Fruit fly (Drosophila melanogaster) whole organism, embryonic: ENCODE results near the gene Trl.

ENCODE experiments used
- B-H2 ChIP-seq: fragments of 200-800 bp; sonication (Bioruptor generic); optimal IDR thresholded peaks from 2 replicates; lab custom pipeline; 2018; ENCODE audit warnings: missing biosample characterization, mild to moderate bottlenecking, missing genetic modification characterization
- CG10209 ChIP-seq: fragments of 200-800 bp; sonication (Bioruptor generic); optimal IDR thresholded peaks from 3 replicates; lab custom pipeline; 2017; ENCODE audit warnings: missing biosample characterization, mild to moderate bottlenecking, missing genetic modification characterization, missing genetic modification reagents
- CG10274 ChIP-seq: fragments of 200-800 bp; sonication (Bioruptor generic); optimal IDR thresholded peaks from 3 replicates; lab custom pipeline; 2017; ENCODE audit warnings: missing biosample characterization, mild to moderate bottlenecking, missing genetic modification characterization
- CG11504 ChIP-seq: fragments of 200-800 bp; sonication (Bioruptor generic); optimal IDR thresholded peaks from 3 replicates; lab custom pipeline; 2019; ENCODE audit warnings: missing biosample characterization, mild to moderate bottlenecking, missing genetic modification characterization, moderate library complexity
- CG11560 ChIP-seq: fragments of 200-800 bp; sonication (Bioruptor generic); IDR thresholded peaks from 3 replicates; pipeline ENCODE4 v1.3.6; 2022; ENCODE audit warnings: missing biosample characterization, missing genetic modification characterization
- CG13296 ChIP-seq: fragments of 200-800 bp; sonication (Bioruptor generic); optimal IDR thresholded peaks from 3 replicates; lab custom pipeline; 2018; ENCODE audit warnings: missing biosample characterization, mild to moderate bottlenecking, missing genetic modification characterization
- CG13624 ChIP-seq: fragments of 200-800 bp; sonication (Bioruptor generic); optimal IDR thresholded peaks from 2 replicates; lab custom pipeline; 2016; ENCODE audit warnings: missing biosample characterization, missing genetic modification characterization
- CG15514 ChIP-seq: fragments of 200-800 bp; sonication (Bioruptor generic); optimal IDR thresholded peaks from 3 replicates; lab custom pipeline; 2017; ENCODE audit warnings: missing biosample characterization, missing genetic modification characterization, mild to moderate bottlenecking, moderate library complexity, missing genetic modification reagents
- CG1647 ChIP-seq: fragments of 200-800 bp; sonication (Bioruptor generic); optimal IDR thresholded peaks from 3 replicates; lab custom pipeline; 2016; ENCODE audit warnings: missing biosample characterization, missing genetic modification characterization
- CG16863 ChIP-seq: fragments of 200-800 bp; sonication (Bioruptor generic); optimal IDR thresholded peaks from 3 replicates; lab custom pipeline; 2016; ENCODE audit warnings: missing biosample characterization, missing genetic modification characterization
- CG32532 ChIP-seq: fragments of 200-800 bp; sonication (Bioruptor generic); IDR thresholded peaks from 2 replicates; pipeline ENCODE4 v1.3.6; 2022; ENCODE audit warnings: missing biosample characterization, missing genetic modification characterization
- CG3281 ChIP-seq: fragments of 200-800 bp; sonication (Bioruptor generic); optimal IDR thresholded peaks from 3 replicates; lab custom pipeline; 2017; ENCODE audit warnings: missing biosample characterization, mild to moderate bottlenecking, missing genetic modification characterization
- CG34224 ChIP-seq: fragments of 200-800 bp; sonication (Bioruptor generic); IDR thresholded peaks from 3 replicates; pipeline ENCODE4 v1.3.6; 2022; ENCODE audit warnings: missing biosample characterization, missing genetic modification characterization; ENCODE audit not compliant: partially characterized antibody
- CG3838 ChIP-seq: fragments of 200-800 bp; sonication (Bioruptor generic); optimal IDR thresholded peaks from 3 replicates; lab custom pipeline; 2016; ENCODE audit warnings: missing biosample characterization, missing genetic modification characterization
- CG4424 ChIP-seq: fragments of 200-800 bp; sonication (Bioruptor generic); optimal IDR thresholded peaks from 3 replicates; lab custom pipeline; 2016; ENCODE audit warnings: missing biosample characterization, missing genetic modification characterization
- CG4617 ChIP-seq: fragments of 200-800 bp; sonication (Bioruptor generic); optimal IDR thresholded peaks from 3 replicates; lab custom pipeline; 2016; ENCODE audit warnings: missing biosample characterization, missing genetic modification characterization, borderline replicate concordance
- CG4730 ChIP-seq: fragments of 200-800 bp; sonication (Bioruptor generic); IDR thresholded peaks from 2 replicates; pipeline ENCODE4 v1.3.6; 2022; ENCODE audit warnings: missing biosample characterization, missing genetic modification characterization
- CG6791 ChIP-seq: fragments of 200-800 bp; sonication (Bioruptor generic); IDR thresholded peaks from 3 replicates; pipeline ENCODE4 v1.3.6; 2022; ENCODE audit warnings: missing biosample characterization, missing genetic modification characterization; ENCODE audit not compliant: partially characterized antibody
- CG6854 ChIP-seq: fragments of 200-800 bp; sonication (Bioruptor generic); optimal IDR thresholded peaks from 3 replicates; lab custom pipeline; 2017; ENCODE audit warnings: missing biosample characterization, mild to moderate bottlenecking, missing genetic modification characterization
- CG7271 ChIP-seq: fragments of 200-800 bp; sonication (Bioruptor generic); optimal IDR thresholded peaks from 2 replicates; lab custom pipeline; 2018; ENCODE audit warnings: missing biosample characterization, mild to moderate bottlenecking, missing genetic modification characterization, moderate library complexity
- CG9876 ChIP-seq: fragments of 200-800 bp; sonication (Bioruptor generic); optimal IDR thresholded peaks from 2 replicates; lab custom pipeline; 2016; ENCODE audit warnings: missing biosample characterization, missing genetic modification characterization
- CTCF ChIP-seq: fragments of 200-800 bp; sonication (Bioruptor generic); optimal IDR thresholded peaks from 2 replicates; lab custom pipeline; 2017; ENCODE audit warnings: missing biosample characterization, mild to moderate bottlenecking, missing genetic modification characterization, moderate library complexity
- CoRest ChIP-seq: fragments of 200-800 bp; sonication (Bioruptor generic); optimal IDR thresholded peaks from 3 replicates; lab custom pipeline; 2018; ENCODE audit warnings: missing biosample characterization, mild to moderate bottlenecking, missing genetic modification characterization, moderate library complexity
- Dad ChIP-seq: fragments of 200-800 bp; sonication (Bioruptor generic); optimal IDR thresholded peaks from 3 replicates; lab custom pipeline; 2016; ENCODE audit warnings: missing biosample characterization, missing genetic modification characterization
- Fer1 ChIP-seq: fragments of 200-800 bp; sonication (Bioruptor generic); optimal IDR thresholded peaks from 2 replicates; lab custom pipeline; 2017; ENCODE audit warnings: missing biosample characterization, mild to moderate bottlenecking, missing genetic modification characterization
- Gug ChIP-seq: fragments of 200-800 bp; sonication (Bioruptor generic); IDR thresholded peaks from 4 replicates; pipeline ENCODE4 v1.3.6; 2022; ENCODE audit warnings: missing biosample characterization, missing genetic modification characterization
- HLH3B ChIP-seq: fragments of 200-800 bp; sonication (Bioruptor generic); IDR thresholded peaks from 2 replicates; pipeline ENCODE4 v1.3.6; 2022; ENCODE audit warnings: missing biosample characterization, missing genetic modification characterization
- Kr ChIP-seq: fragments of 200-800 bp; sonication (Bioruptor generic); optimal IDR thresholded peaks from 2 replicates; lab custom pipeline; 2017; ENCODE audit warnings: missing biosample characterization, mild to moderate bottlenecking, missing genetic modification characterization
- MBD-R2 ChIP-seq: fragments of 200-800 bp; sonication (Bioruptor generic); IDR thresholded peaks from 2 replicates; pipeline ENCODE4 v1.3.6; 2022; ENCODE audit warnings: missing biosample characterization, missing genetic modification characterization
- Mad ChIP-seq: fragments of 200-800 bp; sonication (Bioruptor generic); optimal IDR thresholded peaks from 2 replicates; lab custom pipeline; 2016; ENCODE audit warnings: missing biosample characterization, missing genetic modification characterization
- Optix ChIP-seq: fragments of 200-800 bp; sonication (Bioruptor generic); IDR thresholded peaks from 3 replicates; pipeline ENCODE4 v1.3.6; 2022; ENCODE audit warnings: missing biosample characterization, missing genetic modification characterization
- Tbp ChIP-seq: fragments of >200 bp; optimal IDR thresholded peaks from 2 replicates; lab custom pipeline; 2018; ENCODE audit warnings: missing biosample characterization, missing genetic modification characterization
- Trl ChIP-seq, 3 experiments: fragments of >200 bp in 2 of 3; fragments of 200-800 bp in 1 of 3; sonication (Bioruptor generic) in 1 of 3; optimal IDR thresholded peaks; 2 replicates in 1 of 3; 3 replicates in 2 of 3; lab custom pipeline; 2016 to 2017; ENCODE audit warnings: missing biosample characterization in 1 of 3, missing genetic modification characterization in 1 of 3
- bigmax ChIP-seq: fragments of 200-800 bp; sonication (Bioruptor generic); optimal IDR thresholded peaks from 2 replicates; lab custom pipeline; 2018; ENCODE audit warnings: missing biosample characterization, mild to moderate bottlenecking, missing genetic modification characterization
- cad ChIP-seq: fragments of >200 bp; optimal IDR thresholded peaks from 2 replicates; lab custom pipeline; 2017; ENCODE audit warnings: missing biosample characterization, missing genetic modification characterization
- crc ChIP-seq: fragments of 200-800 bp; sonication (Bioruptor generic); optimal IDR thresholded peaks from 2 replicates; lab custom pipeline; 2016; ENCODE audit warnings: missing biosample characterization, missing genetic modification characterization
- da ChIP-seq: fragments of 200-800 bp; sonication (Bioruptor generic); optimal IDR thresholded peaks from 2 replicates; lab custom pipeline; 2016; ENCODE audit warnings: missing biosample characterization, missing genetic modification characterization
- disco-r ChIP-seq: fragments of 200-800 bp; sonication (Bioruptor generic); optimal IDR thresholded peaks from 2 replicates; lab custom pipeline; 2016; ENCODE audit warnings: missing biosample characterization, missing genetic modification characterization
- en ChIP-seq: fragments of 200-800 bp; sonication (Bioruptor generic); optimal IDR thresholded peaks from 2 replicates; lab custom pipeline; 2016; ENCODE audit warnings: missing biosample characterization, missing genetic modification characterization
- esg ChIP-seq: fragments of 200-800 bp; sonication (Bioruptor generic); conservative IDR thresholded peaks from 2 replicates; pipeline ENCODE4 v1.3.6; 2022; ENCODE audit warnings: missing biosample characterization, missing genetic modification characterization
- fd102C ChIP-seq: fragments of 200-800 bp; sonication (Bioruptor generic); optimal IDR thresholded peaks from 2 replicates; lab custom pipeline; 2018; ENCODE audit warnings: missing biosample characterization, mild to moderate bottlenecking, missing genetic modification characterization, moderate library complexity
- kay ChIP-seq: fragments of 200-800 bp; sonication (Bioruptor generic); optimal IDR thresholded peaks from 2 replicates; lab custom pipeline; 2016; ENCODE audit warnings: missing biosample characterization, missing genetic modification characterization
- nerfin-1 ChIP-seq: fragments of 200-800 bp; sonication (Bioruptor generic); optimal IDR thresholded peaks from 3 replicates; lab custom pipeline; 2019; ENCODE audit warnings: missing biosample characterization, mild to moderate bottlenecking, missing genetic modification characterization, moderate library complexity
- prd ChIP-seq, 3 experiments: fragments of >200 bp in 2 of 3; fragments of 200-800 bp in 1 of 3; sonication (Bioruptor generic) in 1 of 3; optimal IDR thresholded peaks in 2 of 3; IDR thresholded peaks in 1 of 3; 2 replicates in 2 of 3; 3 replicates in 1 of 3; pipeline versions ENCODE4 v1.3.6 to Lab custom; 2017 to 2022; ENCODE audit warnings: missing biosample characterization in 1 of 3, missing genetic modification characterization in 1 of 3
- sim ChIP-seq: fragments of 200-800 bp; sonication (Bioruptor generic); IDR thresholded peaks from 2 replicates; pipeline ENCODE4 v1.3.6; 2022; ENCODE audit warnings: missing biosample characterization, missing genetic modification characterization
- slbo ChIP-seq: fragments of 200-800 bp; sonication (Bioruptor generic); IDR thresholded peaks from 2 replicates; pipeline ENCODE4 v1.3.6; 2022; ENCODE audit warnings: missing biosample characterization, missing genetic modification characterization
- slou ChIP-seq: fragments of 200-800 bp; sonication (Bioruptor generic); optimal IDR thresholded peaks from 3 replicates; lab custom pipeline; 2016; ENCODE audit warnings: missing biosample characterization, missing genetic modification characterization
- stc ChIP-seq: fragments of 200-800 bp; sonication (Bioruptor generic); IDR thresholded peaks from 2 replicates; pipeline ENCODE4 v1.3.6; 2022; ENCODE audit warnings: missing biosample characterization, missing genetic modification characterization
- z ChIP-seq: fragments of 200-800 bp; sonication (Bioruptor generic); IDR thresholded peaks from 3 replicates; pipeline ENCODE4 v1.3.6; 2022; ENCODE audit warnings: missing biosample characterization, missing genetic modification characterization

Trl gene

DNA sequence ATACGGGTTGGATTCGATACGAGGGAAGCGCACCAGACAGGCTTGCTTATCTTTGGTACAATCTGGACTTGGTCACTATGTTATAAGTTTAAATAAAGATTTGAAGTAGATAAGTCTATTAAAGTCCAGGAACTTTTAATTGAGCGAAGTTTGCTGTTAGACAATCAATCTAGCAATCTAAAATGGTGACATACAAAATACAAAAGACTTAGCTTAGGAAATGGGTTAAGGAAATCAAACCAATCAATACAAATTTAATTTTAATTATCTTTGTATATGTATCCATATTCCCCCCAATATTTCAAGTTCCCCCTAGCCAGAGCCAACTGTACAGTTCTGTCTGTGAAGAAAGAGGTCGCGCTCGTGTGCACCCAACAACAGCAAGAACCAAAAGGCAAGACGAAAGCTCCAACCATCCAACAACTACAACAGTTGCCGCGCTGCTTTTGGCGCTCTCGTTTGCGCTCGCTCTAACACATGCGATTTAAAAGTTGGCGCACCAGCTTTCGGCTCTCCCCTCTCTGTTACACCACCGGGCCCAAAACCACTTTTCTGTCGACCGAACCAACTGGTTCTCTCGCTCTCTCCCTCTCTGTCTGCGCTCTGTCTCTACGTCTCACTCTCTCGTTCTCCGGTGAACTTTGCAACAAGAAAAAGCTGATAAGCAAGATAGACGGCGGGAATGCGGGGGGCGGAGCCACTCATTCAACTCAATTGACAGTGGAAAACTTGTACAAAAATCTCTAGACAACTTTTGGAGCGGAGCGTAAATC is 4.7 kb downstream of the Trl start (continued):
- TF ChIP-seq CG11504 (tag; lab: Kevin White, UChicago) (peak; percentile 94), slbo (GFP tag; lab: Robert Waterston, UW) (peak; percentile 92), Trl (optimal IDR thresholded peaks at IDR 0.05; lab: Kevin White, UChicago) (peak; percentile 98 to 100), Trl (GFP tag; optimal IDR thresholded peaks at IDR 0.05; lab: Kevin White, UChicago) (no peak), CG1647 (GFP tag; lab: Kevin White, UChicago) (peak; percentile 72), CG11560 (peak; percentile 63; the same call in 2 of the 3 replicates), CG4424 (GFP tag; lab: Kevin White, UChicago) (peak; percentile 85), CG3281 (peak; percentile 95), CG4617 (peak; percentile 26), CG16863 (GFP tag; lab: Kevin White, UChicago) (peak; percentile 62), stc (GFP tag; lab: Robert Waterston, UW) (peak; percentile 82), CG13624 (peak; percentile 65), Gug (peak; percentile 84; the same call in 3 of the 4 replicates), Fer1 (GFP tag; lab: Kevin White, UChicago) (peak; percentile 87), crc (GFP tag; lab: Kevin White, UChicago) (peak; percentile 44), Optix (GFP tag; lab: Robert Waterston, UW) (peak; percentile 49; the same call in 1 of the 3 replicates), nerfin-1 (tag; lab: Kevin White, UChicago) (peak; percentile 77), Dad (GFP tag; lab: Kevin White, UChicago) (peak; percentile 31), MBD-R2 (GFP tag; lab: Robert Waterston, UW) (peak; percentile 40), CoRest (tag; lab: Kevin White, UChicago) (peak; percentile 95), CG32532 (peak; percentile 82), fd102C (no peak), B-H2 (GFP tag; lab: Kevin White, UChicago) (peak; percentile 40), z (GFP tag; lab: Robert Waterston, UW) (peak; percentile 95), CG3838 (GFP tag; lab: Kevin White, UChicago) (peak; percentile 25), en (GFP tag; lab: Kevin White, UChicago) (no peak), cad (GFP tag; lab: Kevin White, UChicago) (no peak), da (GFP tag; lab: Kevin White, UChicago) (no peak), Kr (GFP tag; lab: Kevin White, UChicago) (no peak), prd (optimal IDR thresholded peaks at IDR 0.05; lab: Kevin White, UChicago) (no peak), prd (GFP tag; IDR thresholded peaks at IDR 0.05; lab: Robert Waterston, UW) (peak; percentile 88), CG4730 (GFP tag; lab: Robert Waterston, UW) (peak; percentile 81), CG13296 (GFP tag; lab: Kevin White, UChicago) (peak; percentile 86), CG15514 (GFP tag; lab: Kevin White, UChicago) (peak; percentile 65), esg (GFP tag; lab: Robert Waterston, UW) (peak; percentile 79), Tbp (GFP tag; lab: Kevin White, UChicago) (no peak), CG6791 (no peak), disco-r (GFP tag; lab: Kevin White, UChicago) (peak; percentile 74), Mad (GFP tag; lab: Kevin White, UChicago) (peak; percentile 61), sim (no peak), CG7271 (tag; lab: Kevin White, UChicago) (no peak), CG9876 (GFP tag; lab: Kevin White, UChicago) (peak; percentile 51), CG34224 (GFP tag; lab: Robert Waterston, UW) (peak; percentile 69), HLH3B (GFP tag; lab: Robert Waterston, UW) (peak; percentile 77), slou (GFP tag; lab: Kevin White, UChicago) (peak; percentile 49), bigmax (GFP tag; lab: Kevin White, UChicago) (no peak), CTCF (GFP tag; lab: Kevin White, UChicago) (peak; percentile 43), CG10274 (GFP tag; lab: Kevin White, UChicago) (peak; percentile 75), CG10209 (peak; percentile 93), kay (GFP tag; lab: Kevin White, UChicago) (peak; percentile 66), CG6854 (GFP tag; lab: Kevin White, UChicago) (peak; percentile 81)
